Worm (Caenorhabditis elegans): ENCODE results near the gene tsp-1.

The tsp-1 gene

ce11 chrIII:8247051-8247450 lies 7.8 kb upstream of the tsp-1 start, which contains the start of gene C02F5.13:
TSS of gene C02F5.13 (plus strand) at chrIII:8247351.
- TF ChIP-seq skn-1 (tag; optimal IDR thresholded peaks at IDR 0.05) (no peak), Y75B8A.6 (GFP tag; IDR thresholded peaks at IDR 0.05) (no peak), ZK337.2 (GFP tag; IDR thresholded peaks at IDR 0.05) (no peak), F26F4.8 (GFP tag; conservative IDR thresholded peaks at IDR 0.05) (no peak), snpc-1.2 (GFP tag; IDR thresholded peaks at IDR 0.05) (no peak), nhr-102 (tag; optimal IDR thresholded peaks at IDR 0.05) (no peak), vab-7 (GFP tag; IDR thresholded peaks at IDR 0.05) (no peak), mep-1 (tag; optimal IDR thresholded peaks at IDR 0.05) (no peak), zfp-2 (tag; optimal IDR thresholded peaks at IDR 0.05) (no peak), fos-1 (tag; optimal IDR thresholded peaks at IDR 0.05) (no peak), ceh-82 (tag; optimal IDR thresholded peaks at IDR 0.05) (no peak), hlh-30 (tag; optimal IDR thresholded peaks at IDR 0.05; ENCODE audit: insufficient read depth) (no peak), cey-2 (tag; optimal IDR thresholded peaks at IDR 0.05; ENCODE audit: borderline replicate concordance, insufficient read depth) (no peak), daf-8 (GFP tag; IDR thresholded peaks at IDR 0.05) (no peak)

- TF ChIP-seq ceh-20 (GFP tag; IDR thresholded peaks at IDR 0.05) (no peak), lin-39 (tag; optimal IDR thresholded peaks at IDR 0.05) (no peak), daf-16 (GFP tag; optimal IDR thresholded peaks at IDR 0.05) (no peak), daf-16 (tag; optimal IDR thresholded peaks at IDR 0.05) (no peak), mes-2 (tag; optimal IDR thresholded peaks at IDR 0.05; ENCODE audit: poor library complexity, severe bottlenecking) (no peak), nhr-111 (GFP tag; optimal IDR thresholded peaks at IDR 0.05) (no peak), Y75B8A.6 (GFP tag; IDR thresholded peaks at IDR 0.05) (no peak), fos-1 (tag; optimal IDR thresholded peaks at IDR 0.05) (no peak), zfp-2 (tag; optimal IDR thresholded peaks at IDR 0.05) (no peak), unc-62 (GFP tag; optimal IDR thresholded peaks at IDR 0.05 in 1 of 2) (no peak), unc-62 (tag; optimal IDR thresholded peaks at IDR 0.05) (no peak), egl-27 (tag; optimal IDR thresholded peaks at IDR 0.05) (no peak)
These were observed 6.4 kb upstream of the tsp-1 start, which contains the start of gene C02F5.3 for ce11 chrIII:8245591-8245990. TSS of gene C02F5.3 (plus strand) at chrIII:8245891.

ce11 chrIII:8244052-8244451 lies 4.8 kb upstream of the tsp-1 start, which contains the start of the genes pbs-6 and cids-1:
TSS of gene pbs-6 (minus strand) at chrIII:8244092.
TSS of gene cids-1 (plus strand) at chrIII:8244445.
- TF ChIP-seq mes-2 (tag; optimal IDR thresholded peaks at IDR 0.05; ENCODE audit: poor library complexity, severe bottlenecking), result peak; percentile 36
- TF ChIP-seq daf-8 (GFP tag; IDR thresholded peaks at IDR 0.05), result no peak
- no peak for TF ChIP-seq mep-1 (tag; optimal IDR thresholded peaks at IDR 0.05)
- no peak for TF ChIP-seq lir-3 (tag; optimal IDR thresholded peaks at IDR 0.05)
- TF ChIP-seq nhr-41 (GFP tag; IDR thresholded peaks at IDR 0.05), result no peak
- peak; percentile 26 for TF ChIP-seq dpl-1 (GFP tag; optimal IDR thresholded peaks at IDR 0.05)
- TF ChIP-seq lsy-2 (tag; optimal IDR thresholded peaks at IDR 0.05), result peak in 1 of 2 experiments; percentile 59
- TF ChIP-seq lin-38 (GFP tag; IDR thresholded peaks at IDR 0.05), result 0 out of 2 replicates have a peak, but pooled peaks have one; percentile 14

ce11 chrIII:8242809-8243208 lies 3.6 kb upstream of the tsp-1 start, which contains the start of gene C02F5.12:
TSS of gene C02F5.12 (minus strand) at chrIII:8243029.
- TF ChIP-seq spr-3 (GFP tag; optimal IDR thresholded peaks at IDR 0.05) (no peak), F37D6.2 (tag; optimal IDR thresholded peaks at IDR 0.05) (no peak), pha-4 (GFP tag; IDR thresholded peaks at IDR 0.05) (no peak), pha-4 (tag; optimal IDR thresholded peaks at IDR 0.05) (no peak), zip-2 (tag; optimal IDR thresholded peaks at IDR 0.05) (no peak), mdt-29 (GFP tag; IDR thresholded peaks at IDR 0.05) (no peak), skn-1 (tag; optimal IDR thresholded peaks at IDR 0.05) (no peak), pqm-1 (tag; optimal IDR thresholded peaks at IDR 0.05) (no peak), sdz-12 (GFP tag; optimal IDR thresholded peaks at IDR 0.05) (no peak), madf-9 (GFP tag; conservative IDR thresholded peaks at IDR 0.05) (no peak), nhr-237 (tag; optimal IDR thresholded peaks at IDR 0.05) (no peak), ZK337.2 (GFP tag; IDR thresholded peaks at IDR 0.05) (no peak), tag-97 (GFP tag; IDR thresholded peaks at IDR 0.05) (no peak), ztf-7 (tag; optimal IDR thresholded peaks at IDR 0.05) (no peak), F44E2.7 (GFP tag; IDR thresholded peaks at IDR 0.05) (no peak), jun-1 (tag; optimal IDR thresholded peaks at IDR 0.05) (no peak), lin-29 (GFP tag; IDR thresholded peaks at IDR 0.05) (no peak), nhr-102 (tag; optimal IDR thresholded peaks at IDR 0.05) (no peak), unc-39 (tag; optimal IDR thresholded peaks at IDR 0.05) (no peak), tra-1 (GFP tag; IDR thresholded peaks at IDR 0.05) (no peak), rbr-2 (tag; optimal IDR thresholded peaks at IDR 0.05) (no peak), set-16 (GFP tag; IDR thresholded peaks at IDR 0.05) (no peak)
